Worm (Caenorhabditis elegans): ENCODE measurements around the gene Y57G11C.46.

The Y57G11C.46 gene

ce11 chrIV:14767693-14768251, 48.4 kb downstream of the Y57G11C.46 start, which contains the start of the genes mrps-7 and Y57G11C.3 (continued):
- TF ChIP-seq nhr-77 (tag; optimal IDR thresholded peaks at IDR 0.05) (peak; percentile 86), F37D6.2 (tag; optimal IDR thresholded peaks at IDR 0.05) (peak; percentile 55), nhr-6 (tag; optimal IDR thresholded peaks at IDR 0.05) (peak; percentile 94), zip-11 (GFP tag; IDR thresholded peaks at IDR 0.05) (no peak), T20F7.1 (GFP tag; optimal IDR thresholded peaks at IDR 0.05) (peak; percentile 100), ZK546.5 (tag; optimal IDR thresholded peaks at IDR 0.05) (no peak), mxl-2 (GFP tag; conservative IDR thresholded peaks at IDR 0.05) (no peak), duxl-1 (tag; optimal IDR thresholded peaks at IDR 0.05; ENCODE audit: poor library complexity) (peak; percentile 85), unc-62 (GFP tag; optimal IDR thresholded peaks at IDR 0.05 in 1 of 2) (peak in 1 of 2 experiments; percentile 87), unc-62 (tag; optimal IDR thresholded peaks at IDR 0.05) (no peak), aha-1 (tag) (peak; percentile 96), ceh-44 (GFP tag; IDR thresholded peaks at IDR 0.05) (no peak), ctbp-1 (GFP tag; IDR thresholded peaks at IDR 0.05) (0 out of 2 replicates have a peak, but pooled peaks have one; percentile 52), hlh-11 (tag; optimal IDR thresholded peaks at IDR 0.05) (peak; percentile 76), spr-1 (tag; optimal IDR thresholded peaks at IDR 0.05) (peak; percentile 67), hif-1 (tag; optimal IDR thresholded peaks at IDR 0.05) (peak in 1 of 2 experiments; percentile 73), fos-1 (tag; optimal IDR thresholded peaks at IDR 0.05) (no peak), ceh-20 (GFP tag; IDR thresholded peaks at IDR 0.05) (no peak), unc-130 (GFP tag; optimal IDR thresholded peaks at IDR 0.05) (peak; percentile 27), hlh-30 (tag; optimal IDR thresholded peaks at IDR 0.05; ENCODE audit: insufficient read depth) (peak; percentile 90), ztf-7 (tag; optimal IDR thresholded peaks at IDR 0.05) (peak; percentile 54), mep-1 (tag; optimal IDR thresholded peaks at IDR 0.05) (peak; percentile 91), mdl-1 (tag; optimal IDR thresholded peaks at IDR 0.05) (peak; percentile 33 to 75), R02D3.7 (tag; optimal IDR thresholded peaks at IDR 0.05) (peak; percentile 93), mdt-29 (GFP tag; IDR thresholded peaks at IDR 0.05) (no peak), daf-8 (GFP tag; IDR thresholded peaks at IDR 0.05) (no peak), lin-38 (GFP tag; IDR thresholded peaks at IDR 0.05) (peak; percentile 100), daf-19 (GFP tag; conservative IDR thresholded peaks at IDR 0.05) (no peak), egl-27 (tag; optimal IDR thresholded peaks at IDR 0.05) (no peak), spr-3 (GFP tag; optimal IDR thresholded peaks at IDR 0.05) (peak; percentile 55), unc-39 (tag; optimal IDR thresholded peaks at IDR 0.05) (no peak), dpl-1 (GFP tag; optimal IDR thresholded peaks at IDR 0.05) (peak; percentile 82), nhr-42 (GFP tag; IDR thresholded peaks at IDR 0.05) (0 out of 2 replicates have a peak, but pooled peaks have one; percentile 44), daf-16 (GFP tag; optimal IDR thresholded peaks at IDR 0.05) (peak; percentile 1 to 39), daf-16 (tag; optimal IDR thresholded peaks at IDR 0.05) (peak; percentile 49), mes-2 (tag; optimal IDR thresholded peaks at IDR 0.05; ENCODE audit: poor library complexity, severe bottlenecking) (peak; percentile 93), Y105C5A.15 (GFP tag; IDR thresholded peaks at IDR 0.05) (no peak), zfp-2 (tag; optimal IDR thresholded peaks at IDR 0.05) (peak; percentile 45), T26A8.4 (GFP tag; IDR thresholded peaks at IDR 0.05) (peak; percentile 76), fkh-10 (GFP tag; optimal IDR thresholded peaks at IDR 0.05) (peak; percentile 82), skn-1 (tag; optimal IDR thresholded peaks at IDR 0.05) (no peak), Y48G9A.11 (GFP tag; IDR thresholded peaks at IDR 0.05) (peak; percentile 96), jun-1 (tag; optimal IDR thresholded peaks at IDR 0.05) (peak; percentile 71), arid-1 (GFP tag; conservative IDR thresholded peaks at IDR 0.05) (peak; percentile 61; the same call in 1 of the 2 replicates), php-3 (GFP tag; IDR thresholded peaks at IDR 0.05) (peak; percentile 58; the same call in 1 of the 2 replicates), lin-1 (GFP tag; IDR thresholded peaks at IDR 0.05) (0 out of 2 replicates have a peak, but pooled peaks have one; percentile 14), F10B5.3 (tag; optimal IDR thresholded peaks at IDR 0.05) (peak; percentile 26), nhr-28 (tag; optimal IDR thresholded peaks at IDR 0.05) (peak; percentile 87), dmd-6 (GFP tag; IDR thresholded peaks at IDR 0.05) (peak; percentile 77)
